Worm (Caenorhabditis elegans) whole organism, late embryonic: ENCODE results near the gene hex-5.

ENCODE experiments used
- C38D4.7 ChIP-seq: fragments of 200-800 bp; sonication (Bioruptor generic); optimal IDR thresholded peaks from 2 replicates; lab custom pipeline; 2018; ENCODE audit warnings: mild to moderate bottlenecking, missing genetic modification characterization, moderate library complexity, missing compliant biosample characterization
- K02D7.2 ChIP-seq: sonication (generic microtip); optimal IDR thresholded peaks from 2 replicates; lab custom pipeline; 2017; ENCODE audit warnings: mild to moderate bottlenecking, missing genetic modification characterization, missing compliant biosample characterization
- K09A11.1 ChIP-seq: sonication (generic microtip); optimal IDR thresholded peaks from 2 replicates; lab custom pipeline; 2017; ENCODE audit warnings: antibody characterized with exemption, mild to moderate bottlenecking, missing genetic modification characterization, missing compliant biosample characterization; ENCODE audit not compliant: insufficient read depth
- ahr-1 ChIP-seq: sonication (generic microtip); optimal IDR thresholded peaks from 2 replicates; lab custom pipeline; 2016; ENCODE audit warnings: missing genetic modification characterization, missing compliant biosample characterization
- ceh-2 ChIP-seq: sonication (generic microtip); optimal IDR thresholded peaks from 2 replicates; lab custom pipeline; 2016; ENCODE audit warnings: missing genotype, missing genetic modification characterization, missing compliant biosample characterization
- ceh-22 ChIP-seq: sonication (generic microtip); optimal IDR thresholded peaks from 2 replicates; lab custom pipeline; 2017; ENCODE audit warnings: missing biosample characterization, missing genetic modification characterization
- ceh-24 ChIP-seq: sonication (generic microtip); optimal IDR thresholded peaks from 2 replicates; lab custom pipeline; 2016; ENCODE audit warnings: mild to moderate bottlenecking, missing genetic modification characterization, missing compliant biosample characterization
- ceh-30 ChIP-seq: fragments of 150-350 bp; optimal IDR thresholded peaks from 2 replicates; lab custom pipeline; 2014; ENCODE audit warnings: missing biosample characterization, missing genetic modification characterization
- ceh-34 ChIP-seq: sonication (generic microtip); optimal IDR thresholded peaks from 2 replicates; lab custom pipeline; 2016; ENCODE audit warnings: mild to moderate bottlenecking, missing genetic modification characterization, missing compliant biosample characterization
- ceh-48 ChIP-seq: sonication (generic microtip); optimal IDR thresholded peaks from 2 replicates; lab custom pipeline; 2016; ENCODE audit warnings: missing genetic modification characterization, inconsistent platforms, missing compliant biosample characterization
- dmd-4 ChIP-seq: sonication (generic microtip); optimal IDR thresholded peaks from 2 replicates; lab custom pipeline; 2016; ENCODE audit warnings: borderline replicate concordance, missing genetic modification characterization, missing compliant biosample characterization
- dve-1 ChIP-seq: sonication (generic microtip); optimal IDR thresholded peaks from 2 replicates; lab custom pipeline; 2017; ENCODE audit warnings: antibody characterized with exemption, mild to moderate bottlenecking, missing genetic modification characterization, missing compliant biosample characterization
- elt-4 ChIP-seq: sonication (generic microtip); optimal IDR thresholded peaks from 2 replicates; lab custom pipeline; 2016; ENCODE audit warnings: missing genetic modification characterization, missing compliant biosample characterization
- eyg-1 ChIP-seq: sonication (generic microtip); optimal IDR thresholded peaks from 2 replicates; lab custom pipeline; 2016; ENCODE audit warnings: missing genotype, missing genetic modification characterization, missing compliant biosample characterization
- fax-1 ChIP-seq: sonication (generic microtip); optimal IDR thresholded peaks from 2 replicates; lab custom pipeline; 2016; ENCODE audit warnings: missing genotype, missing genetic modification characterization, missing compliant biosample characterization
- fkh-10 ChIP-seq: fragments of 150-350 bp; optimal IDR thresholded peaks from 2 replicates; lab custom pipeline; 2014; ENCODE audit warnings: missing biosample characterization, missing genetic modification reagents, missing genetic modification characterization
- fkh-6 ChIP-seq: sonication (generic microtip); optimal IDR thresholded peaks from 2 replicates; lab custom pipeline; 2016; ENCODE audit warnings: missing genetic modification characterization, missing compliant biosample characterization
- gmeb-2 ChIP-seq: sonication (generic microtip); optimal IDR thresholded peaks from 2 replicates; lab custom pipeline; 2016; ENCODE audit warnings: missing genetic modification characterization, inconsistent platforms, missing compliant biosample characterization
- hlh-13 ChIP-seq: fragments of 200-800 bp; sonication (Bioruptor generic); optimal IDR thresholded peaks from 2 replicates; lab custom pipeline; 2018; ENCODE audit warnings: mild to moderate bottlenecking, missing genetic modification characterization, missing compliant biosample characterization
- hlh-6 ChIP-seq: sonication (generic microtip); optimal IDR thresholded peaks from 2 replicates; lab custom pipeline; 2016; ENCODE audit warnings: missing genotype, missing genetic modification characterization, missing compliant biosample characterization
- hlh-8 ChIP-seq: sonication (generic microtip); optimal IDR thresholded peaks from 2 replicates; lab custom pipeline; 2016; ENCODE audit warnings: missing genotype, missing genetic modification characterization, missing compliant biosample characterization
- mec-3 ChIP-seq: sonication (generic microtip); optimal IDR thresholded peaks from 2 replicates; lab custom pipeline; 2016; ENCODE audit warnings: borderline replicate concordance, missing genetic modification characterization, missing compliant biosample characterization
- nhr-232 ChIP-seq: sonication (generic microtip); optimal IDR thresholded peaks from 2 replicates; lab custom pipeline; 2016; ENCODE audit warnings: missing genetic modification characterization, missing compliant biosample characterization
- pag-3 ChIP-seq: sonication (generic microtip); optimal IDR thresholded peaks from 2 replicates; lab custom pipeline; 2016; ENCODE audit warnings: missing compliant biosample characterization, missing genetic modification characterization, borderline replicate concordance
- pqm-1 ChIP-seq: sonication (generic microtip); optimal IDR thresholded peaks from 2 replicates; lab custom pipeline; 2016; ENCODE audit warnings: missing genetic modification characterization, missing compliant biosample characterization
- sdc-2 ChIP-seq: sonication (generic microtip); optimal IDR thresholded peaks from 2 replicates; lab custom pipeline; 2016; ENCODE audit warnings: missing genotype, missing genetic modification characterization, missing compliant biosample characterization
- sox-2 ChIP-seq: fragments of 200-800 bp; sonication (Bioruptor generic); IDR thresholded peaks from 2 replicates; pipeline ENCODE4 v1.3.6; 2022; ENCODE audit warnings: missing genetic modification reagents, missing genetic modification characterization, missing compliant biosample characterization
- ttx-3 ChIP-seq: sonication (generic microtip); optimal IDR thresholded peaks from 2 replicates; lab custom pipeline; 2016; ENCODE audit warnings: missing genetic modification reagents, missing genetic modification characterization, missing compliant biosample characterization
- unc-3 ChIP-seq, 2 experiments: fragments of 200-800 bp in 1 of 2; sonication (Bioruptor generic) in 1 of 2; sonication (generic microtip) in 1 of 2; conservative IDR thresholded peaks in 1 of 2; optimal IDR thresholded peaks in 1 of 2; 2 replicates each; pipeline versions ENCODE4 v1.3.6 to Lab custom; 2016 to 2022; ENCODE audit warnings: missing compliant biosample characterization in 2 of 2, missing genetic modification characterization in 2 of 2, missing genetic modification reagents in 1 of 2
- unc-42 ChIP-seq: sonication (generic microtip); optimal IDR thresholded peaks from 2 replicates; lab custom pipeline; 2016; ENCODE audit warnings: missing genotype, missing genetic modification characterization, missing compliant biosample characterization
- unc-55 ChIP-seq: sonication (generic microtip); optimal IDR thresholded peaks from 2 replicates; lab custom pipeline; 2017; ENCODE audit warnings: missing biosample characterization, missing genetic modification reagents, missing genetic modification characterization
- unc-86 ChIP-seq: sonication (generic microtip); optimal IDR thresholded peaks from 2 replicates; lab custom pipeline; 2016; ENCODE audit warnings: missing genetic modification characterization, missing compliant biosample characterization
- ztf-16 ChIP-seq: sonication (generic microtip); optimal IDR thresholded peaks from 2 replicates; lab custom pipeline; 2017; ENCODE audit warnings: missing genetic modification characterization, missing compliant biosample characterization

Gene hex-5

DNA sequence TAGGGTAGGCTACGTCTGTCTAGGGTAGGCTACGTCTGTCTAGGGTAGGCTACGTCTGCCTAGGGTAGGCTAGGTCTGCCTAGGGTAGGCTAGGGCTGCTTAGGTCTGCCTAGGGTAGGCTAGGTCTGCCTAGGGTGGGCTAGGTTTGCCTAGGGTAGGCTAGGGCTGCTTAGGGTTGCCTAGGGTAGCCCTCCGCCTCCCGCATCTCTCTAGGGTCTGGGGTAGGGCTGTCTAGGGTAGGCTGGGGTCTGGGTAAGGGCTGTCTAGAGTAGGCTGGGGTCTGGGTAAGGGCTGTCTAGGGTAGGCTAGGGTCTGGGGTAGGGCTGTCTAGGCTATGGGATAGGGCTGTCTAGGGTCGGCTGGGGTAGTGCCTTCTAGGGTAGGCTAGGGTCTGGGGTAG lies 27.4 kb downstream of the hex-5 start:
- TF ChIP-seq unc-3 (GFP tag; conservative IDR thresholded peaks at IDR 0.05; lab: Robert Waterston, UW) (no peak), unc-3 (tag; optimal IDR thresholded peaks at IDR 0.05; lab: Kevin White, UChicago) (no peak), mec-3 (tag; lab: Kevin White, UChicago) (no peak), K09A11.1 (no peak), hlh-13 (GFP tag; lab: Kevin White, UChicago) (peak; percentile 17), ceh-24 (no peak), unc-42 (tag; lab: Kevin White, UChicago) (no peak), fkh-10 (GFP tag; lab: Kevin White, UChicago) (no peak), ceh-48 (tag; lab: Kevin White, UChicago) (no peak)

- TF ChIP-seq K02D7.2 (tag; lab: Kevin White, UChicago), result no peak
- TF ChIP-seq pag-3 (tag; lab: Kevin White, UChicago), result no peak
- no peak for TF ChIP-seq ceh-22
- TF ChIP-seq C38D4.7 (GFP tag; lab: Kevin White, UChicago), result no peak
- TF ChIP-seq nhr-232 (tag; lab: Kevin White, UChicago), result no peak
- no peak for TF ChIP-seq ceh-30
- no peak for TF ChIP-seq unc-55
- TF ChIP-seq ttx-3 (tag; lab: Kevin White, UChicago), result no peak
- no peak for TF ChIP-seq ceh-34 (tag; lab: Kevin White, UChicago)
- TF ChIP-seq fax-1 (tag; lab: Kevin White, UChicago), result no peak
- TF ChIP-seq hlh-8 (tag; lab: Kevin White, UChicago), result no peak
- TF ChIP-seq elt-4 (tag; lab: Kevin White, UChicago), result no peak
- no peak for TF ChIP-seq dve-1 (tag; lab: Kevin White, UChicago)
These were observed 29.4 kb downstream of the hex-5 start, which contains the start of gene sssh-1 for ce11 chrX:14875668-14876067. Gene sssh-1 (plus strand): TSS chrX:14875968.

DNA sequence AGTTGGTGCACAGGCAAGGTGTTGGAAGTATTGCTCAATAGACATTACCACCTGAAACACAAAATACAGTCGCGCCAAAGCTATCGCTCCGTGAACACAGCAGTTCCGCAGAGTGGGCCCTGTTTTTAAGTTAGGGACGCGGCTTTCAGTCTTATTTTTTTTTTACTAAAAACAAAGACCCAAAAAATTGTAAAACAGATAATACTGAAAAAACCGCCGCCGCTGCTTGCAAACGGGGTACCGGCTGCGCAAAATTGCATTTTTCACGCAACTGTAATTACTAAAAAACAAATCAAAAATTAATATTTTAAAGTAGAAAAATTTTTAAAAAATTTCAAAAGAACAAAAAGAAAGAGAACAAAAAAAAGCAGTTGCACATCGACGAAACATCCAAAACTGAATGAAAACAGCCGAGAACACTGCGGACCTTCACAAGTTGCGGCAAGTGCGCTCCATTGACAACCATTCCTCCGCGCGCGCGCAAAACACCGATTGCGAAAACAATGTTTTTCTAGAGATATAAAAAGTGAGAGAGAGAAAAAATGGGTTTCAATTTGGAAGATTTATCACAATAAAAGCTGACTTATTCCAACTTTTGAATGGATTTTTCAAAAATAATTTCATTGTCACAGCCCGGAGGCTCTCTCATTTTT lies 32.1 kb downstream of the hex-5 start, which contains the start of gene F31F6.3:
Gene F31F6.3, minus strand, starts transcription at position 51 of the 653 bp plus-strand sequence.
- no peak for TF ChIP-seq hlh-6 (tag; lab: Kevin White, UChicago)
- TF ChIP-seq ceh-2, result no peak
- TF ChIP-seq sdc-2, result no peak
- no peak for TF ChIP-seq fax-1 (tag; lab: Kevin White, UChicago)
- TF ChIP-seq eyg-1 (tag; lab: Kevin White, UChicago), result no peak

- TF ChIP-seq ahr-1 (tag; lab: Kevin White, UChicago), result no peak
- TF ChIP-seq fkh-6, result no peak
- TF ChIP-seq, all 69 proteins: peak for 0
These were observed 33.3 kb downstream of the hex-5 start, which contains the start of gene F31F6.2 for ce11 chrX:14871780-14872179. Gene F31F6.2 (minus strand): TSS chrX:14871880.

DNA sequence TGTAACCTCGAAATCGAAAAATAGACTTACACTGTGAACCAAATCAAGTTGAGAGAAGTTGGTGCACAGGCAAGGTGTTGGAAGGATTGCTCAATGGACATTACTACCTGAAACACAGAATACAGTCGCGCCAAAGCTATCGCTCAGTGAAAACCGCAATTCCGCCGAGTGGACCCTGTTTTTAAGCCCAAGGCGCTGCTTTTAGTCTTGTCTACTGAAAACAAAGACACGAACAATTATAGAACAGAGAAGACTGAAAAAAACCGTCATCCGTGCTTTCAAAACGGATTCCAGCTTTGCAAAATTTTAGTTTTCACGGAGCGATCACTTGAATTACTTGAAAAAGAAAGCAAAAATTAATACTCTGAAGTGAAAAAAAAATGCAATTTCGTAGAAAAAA lies 36.9 kb downstream of the hex-5 start, which contains the start of gene F31F6.1:
Gene F31F6.1, minus strand, starts transcription at position 101 of the 400 bp plus-strand sequence.
- TF ChIP-seq gmeb-2 (tag; lab: Kevin White, UChicago) (no peak), dmd-4 (peak; percentile 54), ceh-22 (no peak)

DNA sequence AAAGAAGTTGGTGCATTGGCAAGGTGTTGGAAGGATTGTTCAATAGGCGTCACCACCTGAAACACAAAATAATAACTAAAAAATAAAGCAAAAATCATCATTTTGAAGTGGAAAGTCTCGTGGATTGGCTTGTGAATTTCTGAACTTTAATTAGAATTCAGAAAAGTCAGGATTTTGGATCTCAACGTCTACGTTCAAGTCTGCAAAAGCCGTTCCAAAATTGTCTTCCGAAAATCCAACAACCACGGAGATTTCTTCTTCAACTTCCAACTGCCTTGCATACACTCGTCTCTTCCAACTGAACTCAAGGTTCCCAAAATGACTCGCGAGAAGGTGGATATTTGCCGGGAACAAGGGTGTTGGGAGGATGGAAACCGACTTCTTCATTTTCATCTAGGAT lies 39.3 kb downstream of the hex-5 start, which contains the start of gene C27C12.3:
Gene C27C12.3, minus strand, starts transcription at position 101 of the 400 bp plus-strand sequence.
- TF ChIP-seq ztf-16 (tag; lab: Kevin White, UChicago) (no peak), unc-86 (no peak), ahr-1 (tag; lab: Kevin White, UChicago) (no peak), pag-3 (tag; lab: Kevin White, UChicago) (no peak), pqm-1 (tag; lab: Kevin White, UChicago) (no peak), sox-2 (GFP tag; lab: Robert Waterston, UW) (no peak)
